Worm (Caenorhabditis elegans) whole organism, L1 larva: Measurements from ENCODE around the gene nimk-1.

ENCODE experiments used
- C04F5.9 ChIP-seq: sonication (generic microtip); optimal IDR thresholded peaks from 2 replicates; lab custom pipeline; 2016; ENCODE audit warnings: missing genetic modification characterization, missing compliant biosample characterization
- C16A3.4 ChIP-seq: fragments of 150-350 bp; optimal IDR thresholded peaks from 2 replicates; lab custom pipeline; 2014; ENCODE audit warnings: missing biosample characterization, missing genetic modification characterization
- C34B4.2 ChIP-seq: sonication (generic microtip); optimal IDR thresholded peaks from 2 replicates; lab custom pipeline; 2017; ENCODE audit warnings: mild to moderate bottlenecking, missing genetic modification characterization, missing compliant biosample characterization
- aha-1 ChIP-seq: fragments of 150-350 bp; optimal IDR thresholded peaks from 2 replicates; lab custom pipeline; 2014; ENCODE audit warnings: missing biosample characterization, missing genetic modification characterization
- aly-2 ChIP-seq: fragments of 150-350 bp; optimal IDR thresholded peaks from 2 replicates; lab custom pipeline; 2014; ENCODE audit warnings: missing biosample characterization, missing genetic modification characterization
- ceh-63 ChIP-seq: fragments of 200-800 bp; sonication (Bioruptor generic); optimal IDR thresholded peaks from 2 replicates; lab custom pipeline; 2018; ENCODE audit warnings: mild to moderate bottlenecking, missing genetic modification characterization, missing compliant biosample characterization
- ceh-8 ChIP-seq: fragments of 200-800 bp; sonication (Bioruptor generic); optimal IDR thresholded peaks from 2 replicates; lab custom pipeline; 2018; ENCODE audit warnings: mild to moderate bottlenecking, missing genetic modification characterization, moderate library complexity, missing compliant biosample characterization
- ceh-88 ChIP-seq: fragments of 200-800 bp; sonication (Bioruptor generic); IDR thresholded peaks from 2 replicates; pipeline ENCODE4 v1.3.6; 2022; ENCODE audit warnings: missing genetic modification characterization, missing compliant biosample characterization
- ces-1 ChIP-seq: fragments of 150-350 bp; optimal IDR thresholded peaks from 2 replicates; lab custom pipeline; 2014; ENCODE audit warnings: missing biosample characterization, missing genetic modification reagents, missing genetic modification characterization
- dpl-1 ChIP-seq, 3 experiments: fragments of 150-350 bp in 2 of 3; sonication (generic microtip) in 1 of 3; optimal IDR thresholded peaks; 2 replicates each; lab custom pipeline; 2014 to 2017; ENCODE audit warnings: missing biosample characterization in 3 of 3, missing genetic modification characterization in 3 of 3, missing genetic modification reagents in 3 of 3
- efl-1 ChIP-seq, 4 experiments: fragments of 150-350 bp; optimal IDR thresholded peaks in 3 of 4; peaks in 1 of 4; 1 replicate in 1 of 4; 2 replicates in 3 of 4; lab custom pipeline; 2014; ENCODE audit warnings: missing biosample characterization in 2 of 4, missing genetic modification characterization in 2 of 4, missing genetic modification reagents in 2 of 4
- egl-27 ChIP-seq, 2 experiments: fragments of 150-350 bp in 1 of 2; sonication (generic microtip); optimal IDR thresholded peaks; 3 replicates each; lab custom pipeline; 2017 to 2018; ENCODE audit warnings: missing biosample characterization in 2 of 2, missing genetic modification characterization in 2 of 2, missing genetic modification reagents in 2 of 2
- elt-2 ChIP-seq: sonication (generic microtip); optimal IDR thresholded peaks from 2 replicates; lab custom pipeline; 2016; ENCODE audit warnings: missing genetic modification characterization, mild to moderate bottlenecking, inconsistent platforms, missing compliant biosample characterization, missing genetic modification reagents
- hlh-17 ChIP-seq: fragments of 200-800 bp; sonication (Bioruptor generic); optimal IDR thresholded peaks from 2 replicates; lab custom pipeline; 2018; ENCODE audit warnings: missing genetic modification characterization, mild to moderate bottlenecking, missing compliant biosample characterization, moderate library complexity, borderline replicate concordance
- hlh-4 ChIP-seq: sonication (generic microtip); optimal IDR thresholded peaks from 2 replicates; lab custom pipeline; 2016; ENCODE audit warnings: mild to moderate bottlenecking, missing genetic modification characterization, missing compliant biosample characterization
- hpl-2 ChIP-seq: fragments of 150-350 bp; optimal IDR thresholded peaks from 2 replicates; lab custom pipeline; 2014; ENCODE audit warnings: missing biosample characterization, missing genetic modification reagents, missing genetic modification characterization
- irx-1 ChIP-seq: sonication (generic microtip); optimal IDR thresholded peaks from 2 replicates; lab custom pipeline; 2016; ENCODE audit warnings: missing genetic modification characterization, missing compliant biosample characterization
- jun-1 ChIP-seq: fragments of 150-350 bp; optimal IDR thresholded peaks from 2 replicates; lab custom pipeline; 2014; ENCODE audit warnings: missing biosample characterization, missing genetic modification reagents, missing genetic modification characterization
- lin-35 ChIP-seq, 2 experiments: fragments of 150-350 bp; optimal IDR thresholded peaks; 2 replicates each; lab custom pipeline; 2014; ENCODE audit warnings: missing biosample characterization in 2 of 2, missing genetic modification characterization in 2 of 2, missing genetic modification reagents in 2 of 2
- lin-39 ChIP-seq: fragments of 150-350 bp; optimal IDR thresholded peaks from 2 replicates; lab custom pipeline; 2014; ENCODE audit warnings: missing biosample characterization, missing genetic modification reagents, missing genetic modification characterization
- mdl-1 ChIP-seq, 2 experiments: fragments of 150-350 bp; optimal IDR thresholded peaks; 2 replicates each; lab custom pipeline; 2014 to 2017; ENCODE audit warnings: missing biosample characterization in 2 of 2, missing genetic modification characterization in 2 of 2, inconsistent platforms in 1 of 2
- mep-1 ChIP-seq: fragments of 150-350 bp; optimal IDR thresholded peaks from 2 replicates; lab custom pipeline; 2014; ENCODE audit warnings: missing biosample characterization, missing genetic modification characterization
- nhr-12 ChIP-seq: sonication (generic microtip); optimal IDR thresholded peaks from 2 replicates; lab custom pipeline; 2017; ENCODE audit warnings: missing biosample characterization, missing genetic modification characterization
- nhr-237 ChIP-seq: fragments of 150-350 bp; optimal IDR thresholded peaks from 2 replicates; lab custom pipeline; 2014; ENCODE audit warnings: missing biosample characterization, missing genetic modification characterization
- nhr-76 ChIP-seq: sonication (generic microtip); optimal IDR thresholded peaks from 2 replicates; lab custom pipeline; 2017; ENCODE audit warnings: missing biosample characterization, missing genetic modification characterization
- nhr-85 ChIP-seq: sonication (generic microtip); peaks from one replicate; lab custom pipeline; 2016; ENCODE audit warnings: missing genetic modification characterization, inconsistent platforms, missing compliant biosample characterization
- nhr-90 ChIP-seq: sonication (generic microtip); optimal IDR thresholded peaks from 2 replicates; lab custom pipeline; 2016; ENCODE audit warnings: mild to moderate bottlenecking, missing genetic modification characterization, missing compliant biosample characterization; ENCODE audit not compliant: poor library complexity
- pag-3 ChIP-seq: sonication (generic microtip); optimal IDR thresholded peaks from 2 replicates; lab custom pipeline; 2017; ENCODE audit warnings: missing genetic modification characterization, mild to moderate bottlenecking, missing compliant biosample characterization, antibody characterized with exemption, borderline replicate concordance; ENCODE audit not compliant: insufficient read depth
- pax-3 ChIP-seq: fragments of 200-800 bp; sonication (Bioruptor generic); optimal IDR thresholded peaks from 2 replicates; lab custom pipeline; 2018; ENCODE audit warnings: mild to moderate bottlenecking, missing genetic modification characterization, moderate library complexity, missing compliant biosample characterization
- rnt-1 ChIP-seq: sonication (generic microtip); optimal IDR thresholded peaks from 2 replicates; lab custom pipeline; 2016; ENCODE audit warnings: mild to moderate bottlenecking, missing genetic modification characterization, moderate library complexity, missing compliant biosample characterization
- snu-23 ChIP-seq: sonication (generic microtip); optimal IDR thresholded peaks from 2 replicates; lab custom pipeline; 2016; ENCODE audit warnings: missing genetic modification characterization, missing compliant biosample characterization
- sox-4 ChIP-seq: sonication (generic microtip); optimal IDR thresholded peaks from 2 replicates; lab custom pipeline; 2016; ENCODE audit warnings: missing genetic modification characterization, missing compliant biosample characterization
- sptf-1 ChIP-seq: fragments of 150-350 bp; optimal IDR thresholded peaks from 2 replicates; lab custom pipeline; 2014; ENCODE audit warnings: missing biosample characterization, missing genetic modification characterization
- swsn-7 ChIP-seq: sonication (generic microtip); optimal IDR thresholded peaks from 2 replicates; lab custom pipeline; 2016; ENCODE audit warnings: missing genetic modification characterization, missing compliant biosample characterization
- unc-130 ChIP-seq: fragments of 150-350 bp; optimal IDR thresholded peaks from 2 replicates; lab custom pipeline; 2017; ENCODE audit warnings: missing biosample characterization, missing genetic modification characterization, inconsistent platforms
- unc-30 ChIP-seq: sonication (generic microtip); optimal IDR thresholded peaks from 2 replicates; lab custom pipeline; 2017; ENCODE audit warnings: missing biosample characterization, missing genetic modification characterization
- unc-62 ChIP-seq: fragments of 150-350 bp; optimal IDR thresholded peaks from 2 replicates; lab custom pipeline; 2014; ENCODE audit warnings: missing biosample characterization, missing genetic modification reagents, missing genetic modification characterization
- unc-86 ChIP-seq: sonication (generic microtip); optimal IDR thresholded peaks from 2 replicates; lab custom pipeline; 2016; ENCODE audit warnings: missing genetic modification characterization, missing compliant biosample characterization
- unc-98 ChIP-seq: fragments of 200-800 bp; sonication (Bioruptor generic); IDR thresholded peaks from 2 replicates; pipeline ENCODE4 v1.3.6; 2022; ENCODE audit warnings: missing genetic modification characterization, missing compliant biosample characterization

The nimk-1 gene

DNA sequence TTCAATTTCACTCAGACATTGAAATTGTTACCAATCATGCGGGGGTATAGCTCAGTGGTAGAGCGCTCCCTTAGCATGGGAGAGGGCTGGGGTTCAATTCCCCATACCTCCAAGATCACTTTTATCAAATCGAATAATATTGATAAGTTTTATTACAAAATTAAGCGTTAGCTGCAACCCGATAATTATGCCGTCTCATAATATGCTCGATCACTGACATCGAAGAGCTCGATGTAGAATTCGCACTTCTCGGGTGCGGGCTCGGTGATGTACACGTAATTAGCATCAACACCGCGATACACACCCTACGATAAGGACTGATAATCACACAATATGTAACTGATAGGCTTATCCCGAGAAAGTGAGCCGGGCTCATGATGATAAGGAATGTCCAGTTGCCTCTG lies 7.0 kb downstream of the nimk-1 start:
- TF ChIP-seq ceh-88 = no peak
- no peak for TF ChIP-seq hlh-4 (tag; lab: Kevin White, UChicago)
- TF ChIP-seq hpl-2 (GFP tag; lab: Kevin White, UChicago) = no peak
- no peak for TF ChIP-seq sox-4 (tag; lab: Kevin White, UChicago)
- TF ChIP-seq elt-2 (tag; lab: Kevin White, UChicago) = peak; percentile 56
- TF ChIP-seq hlh-17 = no peak
- no peak for TF ChIP-seq unc-86
- no peak for TF ChIP-seq ces-1 (GFP tag; lab: Kevin White, UChicago)

DNA sequence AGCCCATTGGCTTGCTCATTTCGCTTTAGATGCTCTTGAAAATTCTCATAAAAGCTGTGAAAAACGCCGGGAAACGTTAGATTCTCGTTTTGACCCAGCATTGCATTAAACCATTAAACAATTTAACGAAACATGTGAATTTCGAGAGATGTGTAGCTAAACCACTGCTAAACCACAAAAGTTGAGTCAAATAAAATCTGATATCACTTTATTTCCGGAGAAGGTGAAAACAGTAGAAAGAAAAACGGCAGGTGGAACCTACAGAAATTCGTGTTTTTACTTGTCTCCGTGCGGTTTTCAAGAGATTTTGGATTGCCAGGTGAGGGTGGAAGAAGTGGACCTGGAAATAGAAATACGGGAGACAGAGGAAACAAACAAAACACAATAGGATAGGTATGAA lies 9.0 kb downstream of the nimk-1 start, which contains the start of gene F49C5.9:
F49C5.9 (minus strand) TSS at position 101 of the 400 bp plus-strand sequence.
- TF ChIP-seq rnt-1 (tag; lab: Kevin White, UChicago) = no peak
- TF ChIP-seq lin-39 (tag; lab: Kevin White, UChicago) = no peak
- no peak for TF ChIP-seq sptf-1 (tag; lab: Kevin White, UChicago)
- no peak for TF ChIP-seq hlh-4 (tag; lab: Kevin White, UChicago)
- TF ChIP-seq aly-2 (tag; lab: Kevin White, UChicago) = no peak
- TF ChIP-seq unc-130 = no peak
- TF ChIP-seq hlh-17 = no peak
- TF ChIP-seq efl-1 (optimal IDR thresholded peaks at IDR 0.05; lab: Kevin White, UChicago) = no peak
- no peak for TF ChIP-seq efl-1 (GFP tag; optimal IDR thresholded peaks at IDR 0.05 in 1 of 2; lab: Kevin White, UChicago)
- no peak for TF ChIP-seq pag-3 (tag; lab: Kevin White, UChicago)
- TF ChIP-seq egl-27 (tag; optimal IDR thresholded peaks at IDR 0.05; lab: Kevin White, UChicago) = no peak
- no peak for TF ChIP-seq mdl-1 (tag; optimal IDR thresholded peaks at IDR 0.05; lab: Kevin White, UChicago)
- no peak for TF ChIP-seq ceh-63 (GFP tag; lab: Kevin White, UChicago)
- TF ChIP-seq lin-35 (GFP tag; optimal IDR thresholded peaks at IDR 0.05; lab: Kevin White, UChicago) = no peak
- no peak for TF ChIP-seq sox-4 (tag; lab: Kevin White, UChicago)
- no peak for TF ChIP-seq irx-1
- no peak for TF ChIP-seq nhr-85 (tag; lab: Kevin White, UChicago)
- TF ChIP-seq aha-1 = no peak
- no peak for TF ChIP-seq dpl-1 (GFP tag; optimal IDR thresholded peaks at IDR 0.05; lab: Kevin White, UChicago)

DNA sequence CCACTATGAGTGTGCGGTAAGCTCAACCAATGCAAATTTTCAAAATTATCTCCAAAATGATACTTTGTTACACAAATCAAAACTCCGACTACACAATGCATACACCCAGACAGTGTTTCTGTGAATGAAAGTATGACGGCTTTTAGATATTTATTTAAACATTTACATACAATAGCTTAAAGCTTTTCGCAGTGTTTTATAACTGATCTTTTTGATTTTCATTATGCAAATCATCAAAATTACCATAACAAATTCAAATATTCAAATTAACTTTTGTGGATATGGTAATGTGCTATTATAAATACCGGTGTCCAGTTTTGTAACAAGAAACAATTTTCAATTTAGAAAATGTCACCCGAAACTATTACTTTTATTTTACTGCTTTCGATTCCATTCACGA lies 10.9 kb downstream of the nimk-1 start, which contains the start of the genes F49C5.5 and F49C5.10:
F49C5.5 (minus strand) TSS at position 101 of the 400 bp plus-strand sequence.
F49C5.10 (plus strand) TSS at position 344 of the 400 bp plus-strand sequence.
- TF ChIP-seq elt-2 (tag; lab: Kevin White, UChicago) = no peak
- no peak for TF ChIP-seq hlh-4 (tag; lab: Kevin White, UChicago)
- no peak for TF ChIP-seq nhr-76 (tag; lab: Kevin White, UChicago)
- no peak for TF ChIP-seq nhr-12 (tag; lab: Kevin White, UChicago)
- no peak for TF ChIP-seq C34B4.2 (tag; lab: Kevin White, UChicago)
- TF ChIP-seq nhr-90 (tag; lab: Kevin White, UChicago) = no peak
- TF ChIP-seq ceh-8 (GFP tag; lab: Kevin White, UChicago) = no peak
- TF ChIP-seq snu-23 = no peak
- TF ChIP-seq unc-30 (tag; lab: Kevin White, UChicago) = no peak
- TF ChIP-seq C16A3.4 (tag; lab: Kevin White, UChicago) = no peak
- TF ChIP-seq mep-1 (tag; lab: Kevin White, UChicago) = no peak
- no peak for TF ChIP-seq C04F5.9 (tag; lab: Kevin White, UChicago)
- TF ChIP-seq swsn-7 = no peak
- no peak for TF ChIP-seq unc-62 (GFP tag; lab: Kevin White, UChicago)
- no peak for TF ChIP-seq nhr-237 (tag; lab: Kevin White, UChicago)
- TF ChIP-seq pax-3 (tag; lab: Kevin White, UChicago) = no peak
- no peak for TF ChIP-seq hpl-2 (GFP tag; lab: Kevin White, UChicago)
- TF ChIP-seq jun-1 (tag; lab: Kevin White, UChicago) = no peak
- TF ChIP-seq unc-98 = no peak
